Fruit fly (Drosophila melanogaster): ENCODE measurements around the gene Alp11.

Gene Alp11

dm6 chrX:15582853-15583252, 4.7 kb upstream of the Alp11 start, which contains the start of the genes CG9215 and CG8097:
Gene CG9215, minus strand, starts transcription at chrX:15582874.
Gene CG8097, plus strand, starts transcription at chrX:15583159.
- TF ChIP-seq Abd-B (GFP tag; optimal IDR thresholded peaks at IDR 0.05) (no peak), h (GFP tag; optimal IDR thresholded peaks at IDR 0.05) (peak; percentile 66), CrebA (GFP tag; optimal IDR thresholded peaks at IDR 0.05; ENCODE audit: borderline replicate concordance) (no peak), tai (GFP tag; optimal IDR thresholded peaks at IDR 0.05) (no peak), lola (GFP tag; optimal IDR thresholded peaks at IDR 0.05) (no peak), GATAd (GFP tag; optimal IDR thresholded peaks at IDR 0.05) (peak; percentile 54), psq (GFP tag; optimal IDR thresholded peaks at IDR 0.05) (peak; percentile 46), HLH106 (tag; optimal IDR thresholded peaks at IDR 0.05) (peak; percentile 63), CG9705 (GFP tag; optimal IDR thresholded peaks at IDR 0.05) (peak; percentile 19), dmrt93B (GFP tag; optimal IDR thresholded peaks at IDR 0.05) (peak; percentile 35), woc (GFP tag; optimal IDR thresholded peaks at IDR 0.05) (peak; percentile 71), ey (GFP tag; optimal IDR thresholded peaks at IDR 0.05) (peak; percentile 60), dsf (GFP tag; optimal IDR thresholded peaks at IDR 0.05; ENCODE audit: borderline replicate concordance) (no peak), Sp1 (GFP tag; optimal IDR thresholded peaks at IDR 0.05) (peak; percentile 55), fru (GFP tag; optimal IDR thresholded peaks at IDR 0.05) (peak; percentile 65), sv (GFP tag; optimal IDR thresholded peaks at IDR 0.05) (peak; percentile 23), Dif (GFP tag; optimal IDR thresholded peaks at IDR 0.05; ENCODE audit: partially characterized antibody) (no peak), Vsx2 (GFP tag; optimal IDR thresholded peaks at IDR 0.05; ENCODE audit: partially characterized antibody) (no peak), Myc (optimal IDR thresholded peaks at IDR 0.05) (peak; percentile 32), br (GFP tag; optimal IDR thresholded peaks at IDR 0.05) (peak; percentile 43), foxo (GFP tag; optimal IDR thresholded peaks at IDR 0.05) (peak in 1 of 2 experiments; percentile 66), OdsH (GFP tag; optimal IDR thresholded peaks at IDR 0.05) (peak; percentile 29), rgr (GFP tag; optimal IDR thresholded peaks at IDR 0.05) (peak; percentile 68), Hnf4 (GFP tag; optimal IDR thresholded peaks at IDR 0.05) (no peak), brk (GFP tag; optimal IDR thresholded peaks at IDR 0.05) (no peak)

DNA sequence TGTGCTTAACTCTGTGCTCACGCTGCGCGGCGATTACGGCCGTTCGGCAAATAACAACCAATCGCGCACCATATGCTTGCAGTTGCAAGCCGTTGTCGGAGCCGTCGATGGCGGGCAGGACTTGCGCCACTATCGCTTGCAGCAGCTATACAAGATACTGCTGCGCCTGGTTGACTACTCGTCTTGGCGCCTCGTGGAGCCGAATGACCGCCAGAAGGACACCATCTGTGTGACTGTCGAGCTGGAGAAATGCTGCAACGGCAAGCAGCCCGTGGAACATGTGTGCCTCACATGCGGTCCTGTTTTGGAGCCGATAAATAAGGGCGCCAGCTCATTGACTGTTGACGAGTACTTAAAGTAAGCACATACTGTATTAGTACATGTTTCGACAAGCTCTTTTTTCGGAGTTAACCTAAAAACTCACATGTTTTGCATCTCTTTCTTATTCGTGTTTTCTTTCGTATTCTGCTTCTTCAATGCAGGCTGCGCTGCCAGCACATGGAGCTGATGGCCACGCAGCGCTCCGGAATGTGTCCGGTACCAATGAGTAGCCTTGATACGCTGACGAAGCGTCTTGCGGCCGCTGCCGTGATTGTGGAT, 3.6 kb upstream of the Alp11 start:
- TF ChIP-seq dsf (GFP tag; optimal IDR thresholded peaks at IDR 0.05; ENCODE audit: borderline replicate concordance) (no peak), Myc (optimal IDR thresholded peaks at IDR 0.05) (peak; percentile 1)

dm6 chrX:15591721-15592491, 4.4 kb downstream of the Alp11 start:
- no peak for TF ChIP-seq dsf (GFP tag; optimal IDR thresholded peaks at IDR 0.05; ENCODE audit: borderline replicate concordance)
- peak; percentile 4 for TF ChIP-seq OdsH (GFP tag; optimal IDR thresholded peaks at IDR 0.05)
- peak; percentile 34 for TF ChIP-seq sv (GFP tag; optimal IDR thresholded peaks at IDR 0.05)

- TF ChIP-seq CG9705 (GFP tag; optimal IDR thresholded peaks at IDR 0.05) = no peak
- no peak for TF ChIP-seq Dfd (GFP tag; optimal IDR thresholded peaks at IDR 0.05)
- no peak for TF ChIP-seq usp (GFP tag; optimal IDR thresholded peaks at IDR 0.05)
- no peak for TF ChIP-seq brk (GFP tag; optimal IDR thresholded peaks at IDR 0.05)
- TF ChIP-seq Hr83 (GFP tag; optimal IDR thresholded peaks at IDR 0.05; ENCODE audit: poor library complexity, severe bottlenecking) = peak; percentile 9
Measured at dm6 chrX:15592822-15593476, 5.4 kb downstream of the Alp11 start.

DNA sequence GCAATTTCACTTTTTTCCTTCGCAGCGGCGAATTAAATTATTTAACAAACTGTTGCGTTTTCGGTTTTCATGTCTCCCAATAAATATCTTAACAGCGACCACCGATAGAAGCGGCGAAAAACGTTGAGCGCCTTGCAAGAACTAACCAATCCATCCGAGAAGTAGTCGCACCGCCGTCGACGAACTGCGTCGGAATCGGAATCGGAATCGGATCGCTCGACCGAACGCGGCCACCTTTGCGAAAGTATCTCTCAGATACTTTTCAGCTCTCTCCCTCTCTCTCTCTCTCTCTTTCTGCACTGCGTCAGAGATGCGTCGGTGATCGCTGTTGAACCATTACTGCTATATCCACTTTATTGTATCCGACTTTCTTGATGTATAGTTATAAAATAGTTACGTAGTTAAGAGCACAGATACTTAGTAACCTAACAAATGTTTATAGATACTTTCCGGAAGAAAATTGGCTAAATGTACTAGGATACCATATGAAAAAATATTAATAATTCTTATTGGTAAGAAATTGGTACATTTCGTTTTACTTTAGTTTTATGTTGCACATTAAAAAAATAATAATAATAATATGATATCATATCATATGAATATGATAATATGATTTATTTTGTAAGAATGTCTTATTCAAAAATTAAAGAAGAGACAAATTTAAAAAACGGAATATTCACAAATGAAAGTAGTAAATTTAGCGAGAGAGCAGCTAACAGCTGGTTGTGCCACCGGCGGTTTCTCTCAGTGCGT, 6.1 kb downstream of the Alp11 start, which contains the start of gene Chsy:
TSS of gene Chsy (minus strand) at position 58 of the 753 bp plus-strand sequence.
- TF ChIP-seq woc (GFP tag; optimal IDR thresholded peaks at IDR 0.05) (peak; percentile 31), brk (GFP tag; optimal IDR thresholded peaks at IDR 0.05) (no peak), CG9705 (GFP tag; optimal IDR thresholded peaks at IDR 0.05) (no peak), sv (GFP tag; optimal IDR thresholded peaks at IDR 0.05) (no peak), psq (GFP tag; optimal IDR thresholded peaks at IDR 0.05) (peak; percentile 15), Dif (GFP tag; optimal IDR thresholded peaks at IDR 0.05; ENCODE audit: partially characterized antibody) (peak; percentile 81), Hr83 (GFP tag; optimal IDR thresholded peaks at IDR 0.05; ENCODE audit: poor library complexity, severe bottlenecking) (peak; percentile 5), rgr (GFP tag; optimal IDR thresholded peaks at IDR 0.05) (no peak), GATAd (GFP tag; optimal IDR thresholded peaks at IDR 0.05) (no peak), lola (GFP tag; optimal IDR thresholded peaks at IDR 0.05) (no peak), ey (GFP tag; optimal IDR thresholded peaks at IDR 0.05) (no peak), OdsH (GFP tag; optimal IDR thresholded peaks at IDR 0.05) (peak; percentile 14), Sp1 (GFP tag; optimal IDR thresholded peaks at IDR 0.05) (peak; percentile 44), br (GFP tag; optimal IDR thresholded peaks at IDR 0.05) (peak; percentile 20), HLH106 (tag; optimal IDR thresholded peaks at IDR 0.05) (peak; percentile 40), sage (GFP tag; optimal IDR thresholded peaks at IDR 0.05) (no peak), Myc (optimal IDR thresholded peaks at IDR 0.05) (peak; percentile 60), dl (GFP tag; optimal IDR thresholded peaks at IDR 0.05; ENCODE audit: insufficient read depth in 1 of 2, partially characterized antibody in 2 of 2) (peak; percentile 40 to 90), dmrt93B (GFP tag; optimal IDR thresholded peaks at IDR 0.05) (no peak), Hr78 (GFP tag; optimal IDR thresholded peaks at IDR 0.05) (no peak)

All from whole organism, wandering third instar larva.